Worm (Caenorhabditis elegans) whole organism, L2 larva: ENCODE data around the gene D1086.12.

Source experiments
- aly-2 ChIP-seq: fragments of 150-350 bp; optimal IDR thresholded peaks from 2 replicates; lab custom pipeline; 2014; ENCODE audit warnings: missing biosample characterization, missing genetic modification characterization
- lin-13 ChIP-seq: fragments of 150-350 bp; optimal IDR thresholded peaks from 2 replicates; lab custom pipeline; 2014; ENCODE audit warnings: missing biosample characterization, missing genetic modification reagents, missing genetic modification characterization
- mdl-1 ChIP-seq, 2 experiments: fragments of 150-350 bp in 1 of 2; sonication (generic microtip) in 1 of 2; optimal IDR thresholded peaks; 2 replicates each; lab custom pipeline; 2017; ENCODE audit warnings: missing biosample characterization in 2 of 2, missing genetic modification characterization in 2 of 2
- skn-1 ChIP-seq: sonication (generic microtip); optimal IDR thresholded peaks from 2 replicates; lab custom pipeline; 2017; ENCODE audit warnings: missing biosample characterization, missing genetic modification characterization

ce11 chrV:14094953-14095352 lies 6.0 kb upstream of the D1086.12 start:
- TF ChIP-seq skn-1 (tag; lab: Kevin White, UChicago) (no peak), lin-13 (GFP tag; lab: Kevin White, UChicago) (no peak), mdl-1 (tag; optimal IDR thresholded peaks at IDR 0.05; lab: Kevin White, UChicago) (peak in 1 of 2 experiments; percentile 3), aly-2 (tag; lab: Kevin White, UChicago) (no peak)
